Fruit fly (Drosophila melanogaster) Kc167 (cell line): ENCODE measurements around the gene Naa20A.

Source experiments
- Myc ChIP-seq: fragments of >200 bp; optimal IDR thresholded peaks from 2 replicates; lab custom pipeline; 2017; ENCODE audit warnings: missing external identifiers
- Sin3A ChIP-seq: fragments of >200 bp; optimal IDR thresholded peaks from 2 replicates; lab custom pipeline; 2018; ENCODE audit warnings: missing external identifiers
- h ChIP-seq: fragments of >200 bp; optimal IDR thresholded peaks from 3 replicates; lab custom pipeline; 2018; ENCODE audit warnings: missing external identifiers
- insv ChIP-seq: fragments of >200 bp; optimal IDR thresholded peaks from 3 replicates; lab custom pipeline; 2018; ENCODE audit warnings: missing external identifiers
- psq ChIP-seq: fragments of >200 bp; optimal IDR thresholded peaks from 2 replicates; lab custom pipeline; 2017; ENCODE audit warnings: missing external identifiers
- ttk ChIP-seq: sonication (Bioruptor generic); optimal IDR thresholded peaks from 2 replicates; lab custom pipeline; 2017; ENCODE audit warnings: missing external identifiers

Gene Naa20A

DNA sequence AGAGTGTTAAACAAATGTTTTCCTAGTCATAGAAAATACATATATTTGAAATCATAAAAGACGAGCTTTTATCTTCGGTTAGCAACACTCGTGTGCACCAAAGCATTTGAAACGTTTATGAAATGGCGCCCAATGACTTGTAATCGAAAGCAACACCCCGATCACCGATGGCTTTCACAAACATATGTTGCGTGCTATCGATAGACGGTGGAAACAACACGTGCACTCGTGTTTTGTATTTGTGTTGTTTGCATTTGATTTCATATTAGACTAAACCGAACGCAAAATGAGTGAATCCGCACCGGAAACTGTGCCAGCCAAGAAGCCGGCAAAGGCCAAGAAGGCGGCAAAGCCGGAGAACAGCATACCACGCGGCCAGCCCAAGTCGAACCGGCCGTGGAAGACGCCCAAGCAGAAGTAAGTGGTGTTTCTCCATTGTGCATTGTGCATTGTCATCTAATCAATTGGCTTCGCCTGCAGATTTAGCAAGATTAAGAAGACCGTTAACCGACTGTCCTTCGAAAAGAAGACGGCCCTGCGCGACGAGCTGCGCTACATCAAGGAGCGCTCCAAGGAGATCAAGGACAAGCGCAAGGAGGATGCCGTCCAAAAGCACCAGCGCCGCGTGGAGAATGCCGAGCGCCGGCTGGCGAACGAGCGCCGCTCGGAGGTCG, 6.7 kb downstream of the Naa20A start, which contains the start of gene CG14210:
Gene CG14210 (plus strand): TSS at position 207 of the 674 bp plus-strand sequence.
- TF ChIP-seq Myc = no peak

DNA sequence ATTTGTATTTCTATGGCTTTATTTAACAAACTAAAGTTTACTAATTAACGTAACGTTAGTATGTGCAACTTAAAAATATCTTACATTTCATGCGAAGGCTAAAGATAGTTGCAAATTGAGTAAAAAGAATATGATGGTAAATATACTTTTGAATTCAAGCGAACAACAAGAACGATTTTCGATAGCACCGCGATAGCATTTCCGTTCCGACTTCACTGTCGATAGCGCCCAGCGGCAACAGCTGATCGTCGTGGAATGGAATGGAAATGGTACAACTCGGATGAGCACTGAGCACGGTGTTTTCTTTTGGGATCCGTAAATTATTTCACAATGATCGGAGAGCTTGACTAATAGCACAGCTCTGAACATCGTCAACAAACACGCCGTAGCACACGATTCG, 9.4 kb downstream of the Naa20A start:
- no peak for TF ChIP-seq Myc
- no peak for TF ChIP-seq ttk (lab: Kevin White, UChicago)
- TF ChIP-seq psq = no peak
- TF ChIP-seq insv (lab: Kevin White, UChicago) = no peak
- no peak for TF ChIP-seq h (lab: Kevin White, UChicago)
- no peak for TF ChIP-seq Sin3A (lab: Kevin White, UChicago)

DNA sequence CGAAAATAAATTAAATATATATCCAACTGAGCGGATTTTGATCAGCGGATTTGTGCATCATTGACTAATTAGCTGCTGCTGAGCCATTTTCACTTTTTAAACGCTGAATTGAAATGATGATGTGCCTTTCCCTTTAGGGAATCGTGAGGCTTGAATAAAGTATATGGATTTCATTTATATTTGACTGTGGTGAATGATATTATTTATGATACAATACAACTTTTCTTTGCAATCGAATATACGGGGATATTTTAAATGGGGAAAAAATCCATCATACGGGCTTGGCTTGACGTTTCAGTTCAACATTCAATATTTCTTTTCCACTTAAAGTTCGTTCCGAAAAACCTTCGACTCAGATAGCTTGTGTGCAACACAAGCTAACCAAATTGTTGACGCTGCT, 11.6 kb downstream of the Naa20A start, which contains the start of the genes Shawn and Tyler:
Gene Shawn (plus strand): TSS at position 301 of the 400 bp plus-strand sequence.
Gene Tyler (plus strand): TSS at position 301 of the 400 bp plus-strand sequence.
- no peak for TF ChIP-seq insv (lab: Kevin White, UChicago)

DNA sequence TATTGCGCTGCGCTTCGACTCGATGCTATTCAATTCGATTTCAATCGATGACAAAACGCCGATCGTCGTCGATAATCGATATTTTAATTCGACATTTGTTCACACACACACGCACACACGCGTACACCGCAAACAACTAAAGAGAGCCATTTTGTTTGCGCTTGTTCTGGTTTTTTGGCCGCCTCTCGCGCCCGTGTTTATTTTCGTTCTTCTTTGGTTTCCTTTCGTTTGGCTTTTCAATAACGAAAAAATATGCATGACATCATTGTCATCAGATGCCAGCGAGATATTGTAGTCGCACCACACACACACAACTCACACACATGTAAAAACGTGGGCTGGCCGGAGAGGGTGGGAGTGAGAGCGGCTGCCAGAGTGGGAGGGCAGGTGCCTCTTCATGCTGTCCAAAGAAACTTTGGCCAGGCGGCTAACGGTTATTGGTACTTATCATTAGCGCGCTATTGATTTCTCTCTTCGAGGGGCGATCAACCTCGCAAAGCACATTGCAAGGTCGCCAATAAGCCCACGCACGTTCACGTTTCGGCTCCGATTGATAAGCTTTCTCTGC, 14.7 kb downstream of the Naa20A start:
- no peak for TF ChIP-seq Myc
- no peak for TF ChIP-seq Sin3A (lab: Kevin White, UChicago)
- no peak for TF ChIP-seq ttk (lab: Kevin White, UChicago)
- TF ChIP-seq insv (lab: Kevin White, UChicago) = no peak

DNA sequence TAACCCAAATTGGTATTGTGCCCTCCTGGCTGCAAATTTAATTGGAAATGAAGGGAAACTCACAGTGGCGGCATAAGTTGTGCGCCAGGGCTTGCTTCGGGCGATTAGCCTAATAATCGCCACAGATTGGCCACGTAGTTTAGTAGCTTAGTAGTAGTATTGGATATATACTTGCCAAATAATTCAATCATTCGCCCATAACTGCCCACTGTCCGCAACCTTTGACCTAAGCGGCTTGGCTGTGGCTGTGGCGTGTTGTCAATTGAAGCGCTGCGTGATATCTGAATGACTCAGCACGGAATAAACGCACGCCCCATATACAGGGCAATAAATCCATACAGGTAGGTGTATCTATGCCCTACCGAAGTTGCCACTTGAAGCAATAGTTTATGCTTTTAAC, 15.9 kb downstream of the Naa20A start:
- TF ChIP-seq ttk (lab: Kevin White, UChicago) = no peak
- TF ChIP-seq h (lab: Kevin White, UChicago) = no peak
- TF ChIP-seq Sin3A (lab: Kevin White, UChicago) = no peak
- no peak for TF ChIP-seq insv (lab: Kevin White, UChicago)
- TF ChIP-seq psq = no peak
- no peak for TF ChIP-seq Myc

DNA sequence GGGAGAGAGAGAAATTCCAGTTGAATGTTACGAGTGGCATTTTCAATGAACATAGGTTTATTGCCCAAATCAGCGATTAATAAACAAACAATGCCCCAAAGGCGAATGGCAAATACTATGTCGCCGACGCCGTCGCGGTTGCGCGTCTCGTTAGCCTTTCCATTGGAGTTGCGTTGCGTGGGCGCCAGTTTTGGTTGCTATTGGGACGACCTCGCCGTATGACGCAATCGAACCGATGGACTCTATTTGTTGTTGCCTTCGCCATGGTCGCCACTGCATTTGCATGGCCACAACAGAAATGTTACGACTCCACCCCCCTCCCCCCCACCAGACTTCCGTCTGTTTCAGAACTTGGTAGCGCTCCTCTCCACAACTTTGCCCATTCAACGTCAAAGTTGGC, 16.3 kb downstream of the Naa20A start:
- no peak for TF ChIP-seq h (lab: Kevin White, UChicago)
- TF ChIP-seq Myc = no peak
- TF ChIP-seq ttk (lab: Kevin White, UChicago) = no peak
- no peak for TF ChIP-seq insv (lab: Kevin White, UChicago)
- no peak for TF ChIP-seq Sin3A (lab: Kevin White, UChicago)
- TF ChIP-seq psq = no peak

DNA sequence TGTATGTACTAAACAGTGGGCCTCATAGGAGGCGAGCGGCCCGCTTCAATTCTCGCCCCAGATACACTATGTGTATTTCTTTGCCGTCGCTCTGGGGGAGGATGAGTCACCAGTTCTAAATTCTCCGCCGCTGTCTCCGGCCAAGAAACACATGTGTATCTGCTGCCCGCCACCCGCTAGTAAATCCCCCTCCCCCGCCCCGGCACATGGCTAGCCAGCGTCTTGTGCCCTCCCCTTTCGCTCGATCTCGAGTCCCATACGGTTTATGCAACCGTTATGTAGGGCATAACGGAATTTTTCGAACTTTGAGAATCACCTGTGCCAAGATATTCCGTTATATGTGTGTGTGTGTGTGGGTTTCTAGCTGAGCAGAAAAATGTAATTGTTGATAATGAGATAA, 17.0 kb downstream of the Naa20A start:
- TF ChIP-seq Sin3A (lab: Kevin White, UChicago) = no peak
- no peak for TF ChIP-seq h (lab: Kevin White, UChicago)
- TF ChIP-seq Myc = no peak
- TF ChIP-seq insv (lab: Kevin White, UChicago) = no peak
- TF ChIP-seq ttk (lab: Kevin White, UChicago) = no peak
- TF ChIP-seq psq = no peak

DNA sequence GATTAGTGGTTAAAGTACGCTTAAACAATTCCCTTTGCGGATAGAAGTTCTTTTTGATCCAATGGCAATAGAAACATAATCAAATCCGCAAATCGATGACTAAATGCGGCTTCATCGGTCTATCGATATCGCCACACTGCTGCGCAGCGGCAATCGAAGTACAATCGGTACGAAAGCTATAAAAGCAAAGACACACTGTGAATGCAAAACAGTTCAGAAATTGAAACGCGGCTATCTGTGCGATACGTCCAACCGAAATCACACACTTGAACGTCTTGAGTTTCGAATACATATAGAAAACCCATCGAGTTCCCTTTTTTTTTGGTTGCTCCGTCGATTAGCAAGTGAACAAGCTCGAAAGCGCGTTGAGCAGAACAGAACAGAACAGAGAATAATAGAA, 17.9 kb downstream of the Naa20A start, which contains the start of gene CG14207:
Gene CG14207 (plus strand): TSS at position 203 of the 400 bp plus-strand sequence.
- TF ChIP-seq ttk (lab: Kevin White, UChicago) = no peak

DNA sequence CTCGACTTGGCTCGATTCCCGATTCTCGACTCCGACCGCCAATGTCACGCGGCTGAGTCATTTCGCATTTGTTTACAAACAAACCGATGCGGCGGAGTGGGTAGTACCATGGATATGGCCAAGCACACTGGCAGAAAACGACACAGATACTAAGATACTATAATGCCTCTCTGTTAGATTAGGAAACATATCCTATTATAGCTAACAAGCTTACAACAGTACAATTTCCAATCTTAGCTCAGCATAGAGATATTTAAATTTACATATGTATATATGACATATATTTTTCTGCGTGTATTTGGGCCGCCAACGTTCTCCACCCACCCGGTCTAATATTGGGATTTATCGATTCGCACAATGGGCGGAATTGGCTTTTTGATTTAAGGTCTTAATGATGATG, 18.9 kb downstream of the Naa20A start:
- no peak for TF ChIP-seq ttk (lab: Kevin White, UChicago)
- no peak for TF ChIP-seq Myc
- no peak for TF ChIP-seq psq
- no peak for TF ChIP-seq h (lab: Kevin White, UChicago)
- no peak for TF ChIP-seq Sin3A (lab: Kevin White, UChicago)
- no peak for TF ChIP-seq insv (lab: Kevin White, UChicago)

DNA sequence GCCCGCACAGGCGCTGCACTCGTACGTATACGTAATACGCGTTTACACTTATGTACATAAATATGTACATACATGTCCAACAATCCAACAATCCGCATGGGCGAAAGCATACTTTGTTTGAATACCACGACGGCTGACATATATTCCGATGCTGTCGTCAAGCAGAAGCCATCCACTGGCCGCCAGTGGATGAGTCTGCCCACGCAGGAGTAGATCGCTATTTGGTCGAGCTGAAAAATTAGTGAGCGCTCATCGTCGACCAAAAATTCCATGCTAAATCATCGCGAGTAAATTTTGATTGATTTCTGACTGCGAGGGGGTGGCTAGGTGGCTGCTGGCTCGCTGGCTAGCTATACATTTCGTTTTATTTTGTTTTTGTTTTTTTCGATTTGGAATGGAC, 20.4 kb downstream of the Naa20A start:
- TF ChIP-seq Myc = no peak
- no peak for TF ChIP-seq Sin3A (lab: Kevin White, UChicago)
- no peak for TF ChIP-seq ttk (lab: Kevin White, UChicago)
- no peak for TF ChIP-seq h (lab: Kevin White, UChicago)
- TF ChIP-seq insv (lab: Kevin White, UChicago) = no peak

DNA sequence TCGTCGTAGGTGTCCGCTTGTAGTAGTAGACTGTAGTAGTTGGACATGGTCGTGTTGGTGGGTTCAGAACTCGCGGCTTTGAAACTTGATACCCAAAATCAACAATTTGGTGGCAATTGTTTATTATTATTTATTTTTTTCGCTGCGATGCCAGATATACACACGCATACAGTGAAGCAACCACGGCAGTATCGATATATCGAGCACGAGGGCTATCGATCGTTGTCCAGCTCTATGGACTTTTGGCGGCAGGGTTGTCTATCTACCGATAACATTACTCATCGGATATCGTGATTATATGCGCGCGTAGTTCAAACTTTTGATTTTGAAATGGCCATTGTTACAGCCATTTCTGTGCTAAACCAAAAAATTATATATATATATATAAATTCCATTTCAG, 21.2 kb downstream of the Naa20A start, which contains the start of gene CG14220:
Gene CG14220 (minus strand): TSS at position 208 of the 400 bp plus-strand sequence.
- TF ChIP-seq ttk (lab: Kevin White, UChicago) (no peak), h (lab: Kevin White, UChicago) (no peak), Myc (no peak), Sin3A (lab: Kevin White, UChicago) (no peak), psq (no peak), insv (lab: Kevin White, UChicago) (no peak)

DNA sequence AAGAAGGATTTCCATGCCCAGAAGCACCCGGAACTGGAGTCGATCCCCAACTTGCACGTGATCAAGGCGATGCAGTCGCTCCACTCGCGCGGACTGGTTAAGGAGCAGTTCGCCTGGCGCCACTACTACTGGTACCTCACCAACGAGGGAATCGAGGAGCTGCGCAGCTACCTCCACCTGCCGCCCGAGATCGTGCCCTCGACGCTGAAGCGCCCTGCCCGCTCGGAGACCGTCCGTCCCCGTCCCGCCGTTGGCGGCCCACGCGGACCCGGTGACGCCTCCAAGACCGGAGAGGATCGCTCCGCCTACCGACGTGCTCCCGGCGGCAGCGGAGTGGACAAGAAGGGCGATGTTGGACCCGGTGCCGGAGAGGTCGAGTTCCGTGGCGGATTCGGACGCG, 24.4 kb downstream of the Naa20A start:
- TF ChIP-seq h (lab: Kevin White, UChicago) (no peak), Myc (no peak), insv (lab: Kevin White, UChicago) (no peak), Sin3A (lab: Kevin White, UChicago) (no peak), ttk (lab: Kevin White, UChicago) (no peak), psq (no peak)
